Fruit fly (Drosophila melanogaster): Measurements from ENCODE around the gene narya.

DNA sequence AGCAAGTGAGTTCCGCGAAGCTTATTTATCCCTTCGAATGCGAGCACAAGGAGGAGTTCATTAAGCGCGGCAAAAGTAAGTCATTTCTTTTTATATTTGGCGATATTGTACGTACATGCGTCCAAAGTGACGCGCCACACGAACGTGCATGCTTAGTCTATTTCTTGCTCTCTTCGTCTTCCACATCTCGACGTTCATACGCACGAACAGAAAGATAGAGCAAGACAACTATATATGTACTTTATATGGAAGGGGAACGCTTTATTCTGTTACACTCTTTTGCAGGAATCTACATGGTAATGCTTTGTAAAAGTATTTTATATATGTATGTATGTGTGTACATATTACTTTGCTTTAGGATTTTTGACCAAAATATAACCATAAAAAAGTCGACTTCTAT, 35.3 kb downstream of the narya start:
- TF ChIP-seq EcR (GFP tag; optimal IDR thresholded peaks at IDR 0.05): no peak
- TF ChIP-seq pan (optimal IDR thresholded peaks at IDR 0.05): no peak
